Fruit fly (Drosophila melanogaster): ENCODE data around the gene LSm-4.

Gene LSm-4

DNA sequence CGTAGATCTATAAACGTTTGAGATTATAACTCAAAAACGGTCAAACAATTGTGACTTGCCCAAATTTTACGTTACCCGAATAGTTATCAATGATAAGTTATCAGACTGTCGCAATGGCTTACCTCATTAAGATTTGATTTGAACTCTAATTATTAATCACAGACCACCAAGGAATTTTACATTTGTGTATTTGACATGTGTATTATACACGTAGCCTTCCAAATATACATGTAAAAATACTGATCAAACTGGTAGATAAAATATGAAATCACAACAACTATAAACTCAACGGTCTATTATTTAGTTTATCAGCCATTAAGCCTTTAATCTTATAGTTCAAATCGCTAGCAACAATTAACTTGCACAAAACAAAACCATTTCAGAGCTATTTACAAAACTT, 11.5 kb downstream of the LSm-4 start:
- TF ChIP-seq dl (GFP tag; optimal IDR thresholded peaks at IDR 0.05; ENCODE audit: insufficient read depth in 1 of 2, partially characterized antibody in 2 of 2) (no peak), Jra (GFP tag; optimal IDR thresholded peaks at IDR 0.05) (no peak), Rel (GFP tag; optimal IDR thresholded peaks at IDR 0.05) (no peak), Rel (tag; optimal IDR thresholded peaks at IDR 0.05) (no peak), Dfd (GFP tag; optimal IDR thresholded peaks at IDR 0.05) (no peak), CG32264 (GFP tag; optimal IDR thresholded peaks at IDR 0.05) (no peak), dmrt93B (GFP tag; optimal IDR thresholded peaks at IDR 0.05) (no peak), CG9705 (GFP tag; optimal IDR thresholded peaks at IDR 0.05) (no peak), lola (GFP tag; optimal IDR thresholded peaks at IDR 0.05) (no peak), Hnf4 (GFP tag; optimal IDR thresholded peaks at IDR 0.05) (no peak)

- TF ChIP-seq woc (GFP tag; optimal IDR thresholded peaks at IDR 0.05) (peak; percentile 64), foxo (GFP tag; optimal IDR thresholded peaks at IDR 0.05) (peak in 1 of 2 experiments; percentile 24), pan (optimal IDR thresholded peaks at IDR 0.05) (no peak), Myc (optimal IDR thresholded peaks at IDR 0.05) (no peak), CrebA (GFP tag; optimal IDR thresholded peaks at IDR 0.05; ENCODE audit: borderline replicate concordance) (no peak), br (GFP tag; optimal IDR thresholded peaks at IDR 0.05) (no peak), dsf (GFP tag; optimal IDR thresholded peaks at IDR 0.05; ENCODE audit: borderline replicate concordance) (no peak), usp (GFP tag; optimal IDR thresholded peaks at IDR 0.05) (no peak), dmrt93B (GFP tag; optimal IDR thresholded peaks at IDR 0.05) (no peak), HLH106 (tag; optimal IDR thresholded peaks at IDR 0.05) (peak; percentile 61), Abd-B (GFP tag; optimal IDR thresholded peaks at IDR 0.05) (no peak), Hr83 (GFP tag; optimal IDR thresholded peaks at IDR 0.05; ENCODE audit: poor library complexity, severe bottlenecking) (no peak), dl (GFP tag; optimal IDR thresholded peaks at IDR 0.05; ENCODE audit: insufficient read depth in 1 of 2, partially characterized antibody in 2 of 2) (no peak), sv (GFP tag; optimal IDR thresholded peaks at IDR 0.05) (peak; percentile 15), CG32264 (GFP tag; optimal IDR thresholded peaks at IDR 0.05) (no peak), brk (GFP tag; optimal IDR thresholded peaks at IDR 0.05) (no peak), ey (GFP tag; optimal IDR thresholded peaks at IDR 0.05) (peak; percentile 33), jim (GFP tag; optimal IDR thresholded peaks at IDR 0.05) (no peak), rgr (GFP tag; optimal IDR thresholded peaks at IDR 0.05) (peak; percentile 55), OdsH (GFP tag; optimal IDR thresholded peaks at IDR 0.05) (no peak), Jra (GFP tag; optimal IDR thresholded peaks at IDR 0.05) (peak; percentile 56), sage (GFP tag; optimal IDR thresholded peaks at IDR 0.05) (peak; percentile 31), Dif (GFP tag; optimal IDR thresholded peaks at IDR 0.05; ENCODE audit: partially characterized antibody) (no peak), Vsx2 (GFP tag; optimal IDR thresholded peaks at IDR 0.05; ENCODE audit: partially characterized antibody) (no peak), fru (GFP tag; optimal IDR thresholded peaks at IDR 0.05) (peak; percentile 39), GATAd (GFP tag; optimal IDR thresholded peaks at IDR 0.05) (no peak), Hnf4 (GFP tag; optimal IDR thresholded peaks at IDR 0.05) (peak; percentile 52), Mio (GFP tag; optimal IDR thresholded peaks at IDR 0.05) (no peak), Dfd (GFP tag; optimal IDR thresholded peaks at IDR 0.05) (no peak), tai (GFP tag; optimal IDR thresholded peaks at IDR 0.05) (no peak), lola (GFP tag; optimal IDR thresholded peaks at IDR 0.05) (peak; percentile 69), h (GFP tag; optimal IDR thresholded peaks at IDR 0.05) (peak; percentile 56), Sp1 (GFP tag; optimal IDR thresholded peaks at IDR 0.05) (peak; percentile 47), N (GFP tag; optimal IDR thresholded peaks at IDR 0.05) (peak; percentile 94), Hr78 (GFP tag; optimal IDR thresholded peaks at IDR 0.05) (no peak), CG9705 (GFP tag; optimal IDR thresholded peaks at IDR 0.05) (peak; percentile 12), psq (GFP tag; optimal IDR thresholded peaks at IDR 0.05) (peak; percentile 8), Rel (GFP tag; optimal IDR thresholded peaks at IDR 0.05) (no peak), Rel (tag; optimal IDR thresholded peaks at IDR 0.05) (peak; percentile 39)
These were observed 16.9 kb downstream of the LSm-4 start, which contains the start of gene da for dm6 chr2L:10387869-10388726. da (plus strand) TSS chr2L:10388105.
